Worm (Caenorhabditis elegans): ENCODE results near the gene C50F4.12.

DNA sequence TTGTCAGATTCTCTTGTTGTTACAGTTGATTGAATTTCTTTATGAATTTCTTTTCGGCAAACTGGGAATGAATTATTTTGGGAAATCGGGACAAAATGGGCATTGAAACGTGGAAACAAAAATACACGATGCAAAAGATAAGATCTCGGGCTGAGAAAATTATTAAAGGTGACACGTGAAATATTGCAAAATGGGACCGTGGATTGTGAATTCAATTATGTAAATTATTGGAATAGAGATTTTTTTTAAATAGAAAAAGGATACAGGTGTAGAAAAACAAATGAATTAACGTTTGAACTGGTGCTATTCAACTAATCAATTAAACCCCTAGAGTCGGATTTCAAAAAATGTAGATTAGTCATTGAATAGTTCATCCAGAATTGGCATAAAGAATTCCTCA, 29.2 kb upstream of the C50F4.12 start, which contains the start of gene F25B3.4:
- TF ChIP-seq nhr-28 (tag; optimal IDR thresholded peaks at IDR 0.05), result no peak
- no peak for TF ChIP-seq unc-130 (tag; optimal IDR thresholded peaks at IDR 0.05)
